Worm (Caenorhabditis elegans) whole organism, L4 larva: ENCODE results near the gene pms-2.

Experiments used
- F37D6.2 ChIP-seq: sonication (generic microtip); optimal IDR thresholded peaks from 2 replicates; lab custom pipeline; 2016; ENCODE audit warnings: mild to moderate bottlenecking, missing genetic modification characterization, missing compliant biosample characterization
- Y75B8A.6 ChIP-seq: fragments of 200-800 bp; sonication (Bioruptor generic); IDR thresholded peaks from 2 replicates; pipeline ENCODE4 v1.3.6; 2022; ENCODE audit warnings: missing genetic modification reagents, missing genetic modification characterization, missing compliant biosample characterization
- arid-1 ChIP-seq: fragments of 200-800 bp; sonication (Bioruptor generic); conservative IDR thresholded peaks from 2 replicates; pipeline ENCODE4 v1.3.6; 2022; ENCODE audit warnings: missing genetic modification reagents, missing genetic modification characterization, missing compliant biosample characterization
- ceh-20 ChIP-seq: fragments of 200-800 bp; sonication (Bioruptor generic); IDR thresholded peaks from 2 replicates; pipeline ENCODE4 v1.3.6; 2022; ENCODE audit warnings: missing genetic modification reagents, missing genetic modification characterization, missing compliant biosample characterization
- ceh-32 ChIP-seq: sonication (generic microtip); optimal IDR thresholded peaks from 2 replicates; lab custom pipeline; 2016; ENCODE audit warnings: mild to moderate bottlenecking, missing genetic modification characterization, missing compliant biosample characterization; ENCODE audit not compliant: poor library complexity
- ceh-82 ChIP-seq: sonication (generic microtip); optimal IDR thresholded peaks from 2 replicates; lab custom pipeline; 2017; ENCODE audit warnings: missing biosample characterization, missing genetic modification characterization
- ctbp-1 ChIP-seq: fragments of 200-800 bp; sonication (Bioruptor generic); IDR thresholded peaks from 2 replicates; pipeline ENCODE4 v1.3.6; 2022; ENCODE audit warnings: missing genetic modification reagents, missing genetic modification characterization, missing compliant biosample characterization
- daf-12 ChIP-seq: fragments of 150-350 bp; optimal IDR thresholded peaks from 2 replicates; lab custom pipeline; 2014; ENCODE audit warnings: missing biosample characterization, missing genetic modification reagents, missing genetic modification characterization
- daf-8 ChIP-seq: fragments of 200-800 bp; sonication (Bioruptor generic); IDR thresholded peaks from 2 replicates; pipeline ENCODE4 v1.3.6; 2022; ENCODE audit warnings: missing genetic modification characterization, missing compliant biosample characterization
- dmd-6 ChIP-seq: fragments of 200-800 bp; sonication (Bioruptor generic); IDR thresholded peaks from 2 replicates; pipeline ENCODE4 v1.3.6; 2022; ENCODE audit warnings: missing genetic modification reagents, missing genetic modification characterization, missing compliant biosample characterization
- fkh-10 ChIP-seq: fragments of 150-350 bp; optimal IDR thresholded peaks from 2 replicates; lab custom pipeline; 2014; ENCODE audit warnings: missing biosample characterization, missing genetic modification reagents, missing genetic modification characterization
- hlh-11 ChIP-seq: fragments of 200-800 bp; sonication (Bioruptor generic); optimal IDR thresholded peaks from 2 replicates; lab custom pipeline; 2018; ENCODE audit warnings: mild to moderate bottlenecking, missing genetic modification characterization, missing compliant biosample characterization
- hlh-30 ChIP-seq: sonication (generic microtip); optimal IDR thresholded peaks from 2 replicates; lab custom pipeline; 2017; ENCODE audit warnings: antibody characterized with exemption, mild to moderate bottlenecking, missing genetic modification characterization, missing compliant biosample characterization; ENCODE audit not compliant: insufficient read depth
- hmg-1.1 ChIP-seq: fragments of 200-800 bp; sonication (Bioruptor generic); IDR thresholded peaks from 2 replicates; pipeline ENCODE4 v1.3.6; 2022; ENCODE audit warnings: missing genetic modification reagents, missing genetic modification characterization, missing compliant biosample characterization
- lim-7 ChIP-seq: fragments of 200-800 bp; sonication (Bioruptor generic); IDR thresholded peaks from 2 replicates; pipeline ENCODE4 v1.3.6; 2022; ENCODE audit warnings: missing genetic modification characterization, missing compliant biosample characterization
- lin-1 ChIP-seq: fragments of 200-800 bp; sonication (Bioruptor generic); IDR thresholded peaks from 2 replicates; pipeline ENCODE4 v1.3.6; 2022; ENCODE audit warnings: missing genetic modification reagents, missing genetic modification characterization, missing compliant biosample characterization
- lin-13 ChIP-seq: fragments of 150-350 bp; optimal IDR thresholded peaks from 2 replicates; lab custom pipeline; 2014; ENCODE audit warnings: missing biosample characterization, missing genetic modification reagents, missing genetic modification characterization
- lin-29 ChIP-seq: fragments of 200-800 bp; sonication (Bioruptor generic); IDR thresholded peaks from 2 replicates; pipeline ENCODE4 v1.3.6; 2022; ENCODE audit warnings: missing genetic modification reagents, missing genetic modification characterization, missing compliant biosample characterization
- lin-38 ChIP-seq: fragments of 200-800 bp; sonication (Bioruptor generic); IDR thresholded peaks from 2 replicates; pipeline ENCODE4 v1.3.6; 2022; ENCODE audit warnings: missing genetic modification reagents, missing genetic modification characterization, missing compliant biosample characterization
- lsy-2 ChIP-seq, 2 experiments: fragments of 150-350 bp in 1 of 2; sonication (generic microtip) in 1 of 2; optimal IDR thresholded peaks; 2 replicates each; lab custom pipeline; 2014 to 2017; ENCODE audit warnings: missing biosample characterization in 2 of 2, missing genetic modification characterization in 2 of 2
- madf-5 ChIP-seq, 2 experiments: fragments of 200-800 bp; sonication (Bioruptor generic); IDR thresholded peaks; 2 replicates each; pipeline ENCODE4 v1.3.6; 2022; ENCODE audit warnings: missing compliant biosample characterization in 2 of 2, missing genetic modification characterization in 2 of 2
- mdl-1 ChIP-seq, 2 experiments: fragments of 150-350 bp in 1 of 2; sonication (generic microtip) in 1 of 2; optimal IDR thresholded peaks; 2 replicates each; lab custom pipeline; 2014 to 2017; ENCODE audit warnings: missing biosample characterization in 2 of 2, missing genetic modification characterization in 2 of 2
- mdt-29 ChIP-seq: fragments of 200-800 bp; sonication (Bioruptor generic); IDR thresholded peaks from 2 replicates; pipeline ENCODE4 v1.3.6; 2022; ENCODE audit warnings: missing genetic modification reagents, missing genetic modification characterization, missing compliant biosample characterization
- mep-1 ChIP-seq: fragments of 150-350 bp; sonication (generic microtip); optimal IDR thresholded peaks from 3 replicates; lab custom pipeline; 2014; ENCODE audit warnings: missing biosample characterization, missing genetic modification characterization
- mes-2 ChIP-seq: sonication (generic microtip); optimal IDR thresholded peaks from 2 replicates; lab custom pipeline; 2016; ENCODE audit warnings: missing genotype, mild to moderate bottlenecking, missing genetic modification characterization, missing compliant biosample characterization; ENCODE audit not compliant: poor library complexity, severe bottlenecking
- mxl-3 ChIP-seq: fragments of 200-800 bp; sonication (Bioruptor generic); optimal IDR thresholded peaks from 2 replicates; lab custom pipeline; 2018; ENCODE audit warnings: mild to moderate bottlenecking, missing genetic modification characterization, missing compliant biosample characterization
- nhr-10 ChIP-seq: fragments of 150-350 bp; optimal IDR thresholded peaks from 2 replicates; lab custom pipeline; 2014; ENCODE audit warnings: missing biosample characterization, missing genetic modification characterization
- nhr-102 ChIP-seq: sonication (generic microtip); optimal IDR thresholded peaks from 2 replicates; lab custom pipeline; 2016; ENCODE audit warnings: mild to moderate bottlenecking, missing genetic modification characterization, moderate library complexity, missing compliant biosample characterization
- nhr-11 ChIP-seq: fragments of 150-350 bp; optimal IDR thresholded peaks from 2 replicates; lab custom pipeline; 2014; ENCODE audit warnings: missing biosample characterization, missing genetic modification characterization
- nhr-237 ChIP-seq: sonication (generic microtip); optimal IDR thresholded peaks from 2 replicates; lab custom pipeline; 2017; ENCODE audit warnings: missing biosample characterization, missing genetic modification characterization
- nhr-25 ChIP-seq: sonication (generic microtip); optimal IDR thresholded peaks from 2 replicates; lab custom pipeline; 2017; ENCODE audit warnings: missing genetic modification characterization, mild to moderate bottlenecking, missing compliant biosample characterization, antibody characterized with exemption, moderate library complexity, borderline replicate concordance; ENCODE audit not compliant: insufficient read depth
- nhr-28 ChIP-seq: fragments of 150-350 bp; optimal IDR thresholded peaks from 2 replicates; lab custom pipeline; 2014; ENCODE audit warnings: missing biosample characterization, missing genetic modification characterization
- nhr-41 ChIP-seq: fragments of 200-800 bp; sonication (Bioruptor generic); IDR thresholded peaks from 2 replicates; pipeline ENCODE4 v1.3.6; 2022; ENCODE audit warnings: missing genetic modification reagents, missing genetic modification characterization, missing compliant biosample characterization
- nhr-48 ChIP-seq: sonication (generic microtip); optimal IDR thresholded peaks from 2 replicates; lab custom pipeline; 2016; ENCODE audit warnings: mild to moderate bottlenecking, missing genetic modification characterization, missing compliant biosample characterization
- nhr-6 ChIP-seq: fragments of 150-350 bp; optimal IDR thresholded peaks from 2 replicates; lab custom pipeline; 2014; ENCODE audit warnings: missing biosample characterization, missing genetic modification characterization
- nhr-76 ChIP-seq: fragments of 150-350 bp; optimal IDR thresholded peaks from 2 replicates; lab custom pipeline; 2014; ENCODE audit warnings: missing biosample characterization, missing genetic modification characterization
- spr-1 ChIP-seq: sonication (generic microtip); optimal IDR thresholded peaks from 2 replicates; lab custom pipeline; 2016; ENCODE audit warnings: mild to moderate bottlenecking, missing genetic modification characterization, missing compliant biosample characterization
- unc-62 ChIP-seq, 3 experiments: fragments of 150-350 bp in 1 of 3; sonication (generic microtip); optimal IDR thresholded peaks in 2 of 3; peaks in 1 of 3; 1 replicate in 1 of 3; 2 replicates in 2 of 3; lab custom pipeline; 2014 to 2017; ENCODE audit warnings: missing biosample characterization in 3 of 3, missing genetic modification characterization in 3 of 3, missing genetic modification reagents in 3 of 3, missing genotype in 1 of 3
- zfp-2 ChIP-seq: sonication (generic microtip); optimal IDR thresholded peaks from 2 replicates; lab custom pipeline; 2016; ENCODE audit warnings: mild to moderate bottlenecking, missing genetic modification characterization, missing compliant biosample characterization
- zip-11 ChIP-seq: fragments of 200-800 bp; sonication (Bioruptor generic); IDR thresholded peaks from 2 replicates; pipeline ENCODE4 v1.3.6; 2022; ENCODE audit warnings: missing genetic modification characterization, missing compliant biosample characterization
- zip-2 ChIP-seq: fragments of 150-350 bp; optimal IDR thresholded peaks from 2 replicates; lab custom pipeline; 2014; ENCODE audit warnings: missing biosample characterization, missing genetic modification characterization
- ztf-7 ChIP-seq: fragments of 150-350 bp; optimal IDR thresholded peaks from 2 replicates; lab custom pipeline; 2014; ENCODE audit warnings: missing biosample characterization, missing genetic modification characterization

pms-2 gene

ce11 chrV:11531831-11532534 is 38.4 kb downstream of the pms-2 start (continued):
- no peak for TF ChIP-seq lim-7
- peak; percentile 99 for TF ChIP-seq hlh-11 (tag; lab: Kevin White, UChicago)
- TF ChIP-seq ceh-32 (tag; lab: Kevin White, UChicago): no peak
- TF ChIP-seq zip-2 (tag; lab: Kevin White, UChicago): no peak
- TF ChIP-seq nhr-6 (tag; lab: Kevin White, UChicago): peak; percentile 40
- no peak for TF ChIP-seq nhr-76 (tag; lab: Kevin White, UChicago)
- peak; percentile 62 for TF ChIP-seq hmg-1.1 (GFP tag; lab: Robert Waterston, UW)
- TF ChIP-seq nhr-48 (tag; lab: Kevin White, UChicago): peak; percentile 89
- TF ChIP-seq madf-5 (GFP tag; IDR thresholded peaks at IDR 0.05; lab: Robert Waterston, UW): no peak
- TF ChIP-seq F37D6.2: no peak
- TF ChIP-seq nhr-102 (tag; lab: Kevin White, UChicago): peak; percentile 49
- TF ChIP-seq mdl-1 (tag; optimal IDR thresholded peaks at IDR 0.05; lab: Kevin White, UChicago): peak; percentile 78 to 96
- TF ChIP-seq lin-13 (GFP tag; lab: Kevin White, UChicago): peak; percentile 30
- peak; percentile 42 for TF ChIP-seq spr-1
- TF ChIP-seq fkh-10: no peak
- peak; percentile 80 for TF ChIP-seq nhr-25 (tag; lab: Kevin White, UChicago)
- TF ChIP-seq ztf-7: no peak
- peak; percentile 64 for TF ChIP-seq lin-1 (GFP tag; lab: Robert Waterston, UW)
- TF ChIP-seq mdt-29 (GFP tag; lab: Robert Waterston, UW): 0 out of 2 replicates have a peak, but pooled peaks have one; percentile 31
- no peak for TF ChIP-seq daf-8 (GFP tag; lab: Robert Waterston, UW)
- TF ChIP-seq nhr-41 (GFP tag; lab: Robert Waterston, UW): 0 out of 2 replicates have a peak, but pooled peaks have one; percentile 24

- TF ChIP-seq nhr-11 (tag; lab: Kevin White, UChicago) (no peak), lin-29 (GFP tag; lab: Robert Waterston, UW) (peak; percentile 50; the same call in 1 of the 2 replicates), daf-8 (GFP tag; lab: Robert Waterston, UW) (no peak), lin-38 (GFP tag; lab: Robert Waterston, UW) (0 out of 2 replicates have a peak, but pooled peaks have one; percentile 27), mxl-3 (GFP tag; lab: Kevin White, UChicago) (no peak), hlh-30 (tag; lab: Kevin White, UChicago) (peak; percentile 82), Y75B8A.6 (GFP tag; lab: Robert Waterston, UW) (no peak), zfp-2 (tag; lab: Kevin White, UChicago) (no peak), nhr-10 (tag; lab: Kevin White, UChicago) (no peak), hlh-11 (tag; lab: Kevin White, UChicago) (peak; percentile 38), unc-62 (GFP tag; optimal IDR thresholded peaks at IDR 0.05 in 1 of 2; lab: Kevin White, UChicago) (peak in 1 of 2 experiments; percentile 48), unc-62 (tag; optimal IDR thresholded peaks at IDR 0.05; lab: Kevin White, UChicago) (no peak), lin-13 (GFP tag; lab: Kevin White, UChicago) (no peak), daf-12 (tag; lab: Kevin White, UChicago) (no peak), nhr-28 (tag; lab: Kevin White, UChicago) (peak; percentile 51), ctbp-1 (no peak), ceh-20 (GFP tag; lab: Robert Waterston, UW) (0 out of 2 replicates have a peak, but pooled peaks have one; percentile 10), ceh-82 (tag; lab: Kevin White, UChicago) (no peak), lsy-2 (tag; optimal IDR thresholded peaks at IDR 0.05; lab: Kevin White, UChicago) (peak; percentile 14 to 59), mdl-1 (tag; optimal IDR thresholded peaks at IDR 0.05; lab: Kevin White, UChicago) (peak in 1 of 2 experiments; percentile 7), zip-2 (tag; lab: Kevin White, UChicago) (no peak), dmd-6 (peak; percentile 31), mep-1 (tag; lab: Kevin White, UChicago) (peak; percentile 50), ztf-7 (no peak), mes-2 (tag; lab: Kevin White, UChicago) (peak; percentile 3), zip-11 (GFP tag; lab: Robert Waterston, UW) (no peak), arid-1 (GFP tag; lab: Robert Waterston, UW) (no peak), spr-1 (no peak), nhr-25 (tag; lab: Kevin White, UChicago) (peak; percentile 87), nhr-237 (tag; lab: Kevin White, UChicago) (no peak)
These were observed 39.3 kb downstream of the pms-2 start for ce11 chrV:11531100-11531499.
